Fruit fly (Drosophila melanogaster) whole organism, prepupa: ENCODE measurements around the gene CG4424.
A peak's percentile ranks its signal among the peaks of the same experiment; 100 is the strongest.

Experiments
- CG10631 ChIP-seq: fragments of 200-800 bp; sonication (Bioruptor generic); optimal IDR thresholded peaks from 2 replicates; lab custom pipeline; 2016; ENCODE audit warnings: missing biosample characterization, missing genetic modification characterization
- CG11762 ChIP-seq: fragments of 200-800 bp; sonication (Bioruptor generic); optimal IDR thresholded peaks from 3 replicates; lab custom pipeline; 2016; ENCODE audit warnings: missing biosample characterization, missing genetic modification characterization; ENCODE audit not compliant: insufficient read depth
- CG1621 ChIP-seq: fragments of 200-800 bp; sonication (Bioruptor generic); optimal IDR thresholded peaks from 3 replicates; lab custom pipeline; 2018; ENCODE audit warnings: missing biosample characterization, mild to moderate bottlenecking, missing genetic modification characterization
- CG31627 ChIP-seq: fragments of 200-800 bp; sonication (Bioruptor generic); optimal IDR thresholded peaks from 3 replicates; lab custom pipeline; 2016; ENCODE audit warnings: missing biosample characterization, missing genetic modification characterization
- CG32006 ChIP-seq: fragments of 200-800 bp; sonication (Bioruptor generic); optimal IDR thresholded peaks from 3 replicates; lab custom pipeline; 2017; ENCODE audit warnings: missing biosample characterization, mild to moderate bottlenecking, missing genetic modification characterization
- CG3919 ChIP-seq: fragments of 200-800 bp; sonication (Bioruptor generic); optimal IDR thresholded peaks from 3 replicates; lab custom pipeline; 2016; ENCODE audit warnings: missing biosample characterization, missing genetic modification characterization
- CG4318 ChIP-seq: fragments of 200-800 bp; sonication (Bioruptor generic); optimal IDR thresholded peaks from 3 replicates; lab custom pipeline; 2017; ENCODE audit warnings: missing biosample characterization, mild to moderate bottlenecking, missing genetic modification characterization
- CG6792 ChIP-seq: fragments of 200-800 bp; sonication (Bioruptor generic); optimal IDR thresholded peaks from 3 replicates; lab custom pipeline; 2016; ENCODE audit warnings: missing biosample characterization, missing genetic modification characterization
- CG6808 ChIP-seq: fragments of 200-800 bp; sonication (Bioruptor generic); optimal IDR thresholded peaks from 3 replicates; lab custom pipeline; 2017; ENCODE audit warnings: missing biosample characterization, missing genetic modification characterization, mild to moderate bottlenecking, moderate library complexity, missing genetic modification reagents
- CG8119 ChIP-seq: fragments of 200-800 bp; sonication (Bioruptor generic); IDR thresholded peaks from 3 replicates; pipeline ENCODE4 v1.3.6; 2022; ENCODE audit warnings: missing biosample characterization, missing genetic modification characterization
- CG8319 ChIP-seq: fragments of 200-800 bp; sonication (Bioruptor generic); optimal IDR thresholded peaks from 3 replicates; lab custom pipeline; 2016; ENCODE audit warnings: missing biosample characterization, missing genetic modification characterization
- Eip75B ChIP-seq: fragments of 200-800 bp; sonication (Bioruptor generic); optimal IDR thresholded peaks from 3 replicates; lab custom pipeline; 2016; ENCODE audit warnings: missing biosample characterization, missing genetic modification characterization
- Eip93F ChIP-seq: fragments of 200-800 bp; sonication (Bioruptor generic); optimal IDR thresholded peaks from 2 replicates; lab custom pipeline; 2016; ENCODE audit warnings: missing biosample characterization, mild to moderate bottlenecking, missing genetic modification characterization
- Gug ChIP-seq: fragments of 200-800 bp; sonication (Bioruptor generic); IDR thresholded peaks from 2 replicates; pipeline ENCODE4 v1.3.6; 2022; ENCODE audit warnings: missing biosample characterization, missing genetic modification characterization
- Hr4 ChIP-seq: fragments of 200-800 bp; sonication (Bioruptor generic); optimal IDR thresholded peaks from 3 replicates; lab custom pipeline; 2016; ENCODE audit warnings: missing biosample characterization, missing genetic modification characterization
- Smox ChIP-seq: fragments of 200-800 bp; sonication (Bioruptor generic); optimal IDR thresholded peaks from 3 replicates; lab custom pipeline; 2016; ENCODE audit warnings: missing biosample characterization, missing genetic modification characterization
- Sox15 ChIP-seq: fragments of 200-800 bp; sonication (Bioruptor generic); optimal IDR thresholded peaks from 3 replicates; lab custom pipeline; 2016; ENCODE audit warnings: missing biosample characterization, missing genetic modification characterization
- achi ChIP-seq: fragments of 200-800 bp; sonication (Bioruptor generic); optimal IDR thresholded peaks from 3 replicates; lab custom pipeline; 2016; ENCODE audit warnings: missing biosample characterization, missing genetic modification characterization
- cyc ChIP-seq: fragments of 200-800 bp; sonication (Bioruptor generic); optimal IDR thresholded peaks from 3 replicates; lab custom pipeline; 2016; ENCODE audit warnings: missing biosample characterization, missing genetic modification characterization
- dac ChIP-seq: fragments of 200-800 bp; sonication (Bioruptor generic); optimal IDR thresholded peaks from 2 replicates; lab custom pipeline; 2017; ENCODE audit warnings: missing biosample characterization, mild to moderate bottlenecking, missing genetic modification characterization
- fkh ChIP-seq: fragments of 200-800 bp; sonication (Bioruptor generic); optimal IDR thresholded peaks from 3 replicates; lab custom pipeline; 2017; ENCODE audit warnings: missing biosample characterization, mild to moderate bottlenecking, missing genetic modification characterization, moderate library complexity
- pdm3 ChIP-seq: fragments of 200-800 bp; sonication (Bioruptor generic); optimal IDR thresholded peaks from 3 replicates; lab custom pipeline; 2016; ENCODE audit warnings: missing biosample characterization, missing genetic modification characterization
- ss ChIP-seq, 2 experiments: fragments of 200-800 bp; sonication (Bioruptor generic); optimal IDR thresholded peaks; 2 replicates in 1 of 2; 3 replicates in 1 of 2; lab custom pipeline; 2017 to 2018; ENCODE audit warnings: mild to moderate bottlenecking in 2 of 2, missing biosample characterization in 2 of 2, missing genetic modification characterization in 2 of 2, moderate library complexity in 1 of 2
- svp ChIP-seq: fragments of 200-800 bp; sonication (Bioruptor generic); peaks from one replicate; lab custom pipeline; 2016; ENCODE audit warnings: missing biosample characterization, missing genetic modification characterization

CG4424 gene

DNA sequence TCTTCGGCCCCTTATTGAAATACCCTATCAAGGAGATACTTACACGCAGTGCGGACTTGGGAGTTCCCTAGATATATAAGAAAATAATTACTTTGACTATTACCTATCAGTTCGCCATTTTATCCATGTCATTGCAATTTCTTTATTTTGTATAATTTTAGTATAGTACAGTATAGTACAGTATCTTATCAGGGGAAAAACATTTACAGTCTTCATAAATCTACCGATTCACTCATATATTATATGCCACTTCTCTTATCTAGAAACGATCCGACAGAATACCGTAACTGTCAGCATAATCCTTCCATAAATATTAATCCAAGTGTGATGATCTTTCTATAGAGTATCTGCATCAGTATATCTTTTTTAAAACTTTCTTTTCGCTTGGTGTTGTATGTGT lies 31.4 kb downstream of the CG4424 start (continued):
- TF ChIP-seq pdm3 (GFP tag; lab: Kevin White, UChicago): peak; percentile 60
- TF ChIP-seq CG3919 (GFP tag; lab: Kevin White, UChicago): peak; percentile 31
- TF ChIP-seq cyc: no peak
- peak; percentile 82 for TF ChIP-seq CG32006 (GFP tag; lab: Kevin White, UChicago)
- TF ChIP-seq Hr4: peak; percentile 73
- no peak for TF ChIP-seq CG6808 (GFP tag; lab: Kevin White, UChicago)
- no peak for TF ChIP-seq CG1621 (tag; lab: Kevin White, UChicago)
- TF ChIP-seq ss (GFP tag; optimal IDR thresholded peaks at IDR 0.05; lab: Kevin White, UChicago): no peak
- TF ChIP-seq Eip93F: no peak
- TF ChIP-seq Sox15: no peak
- peak; percentile 12 for TF ChIP-seq Eip75B (GFP tag; lab: Kevin White, UChicago)
- TF ChIP-seq CG10631 (GFP tag; lab: Kevin White, UChicago): peak; percentile 42
- TF ChIP-seq dac (GFP tag; lab: Kevin White, UChicago): peak; percentile 7
- TF ChIP-seq fkh (GFP tag; lab: Kevin White, UChicago): no peak
- TF ChIP-seq Gug (GFP tag; lab: Robert Waterston, UW): no peak
- TF ChIP-seq svp: peak; percentile 17
- TF ChIP-seq CG4318: peak; percentile 65
- TF ChIP-seq CG8319: no peak
- no peak for TF ChIP-seq CG11762

- no peak for TF ChIP-seq Eip75B (GFP tag; lab: Kevin White, UChicago)
- no peak for TF ChIP-seq achi
- TF ChIP-seq svp: no peak
- TF ChIP-seq Eip93F: no peak
- TF ChIP-seq fkh (GFP tag; lab: Kevin White, UChicago): peak; percentile 54
- TF ChIP-seq, all 60 proteins: peak for 1
Measured at dm6 chr3R:19995408-19995807, 32.4 kb downstream of the CG4424 start.

DNA sequence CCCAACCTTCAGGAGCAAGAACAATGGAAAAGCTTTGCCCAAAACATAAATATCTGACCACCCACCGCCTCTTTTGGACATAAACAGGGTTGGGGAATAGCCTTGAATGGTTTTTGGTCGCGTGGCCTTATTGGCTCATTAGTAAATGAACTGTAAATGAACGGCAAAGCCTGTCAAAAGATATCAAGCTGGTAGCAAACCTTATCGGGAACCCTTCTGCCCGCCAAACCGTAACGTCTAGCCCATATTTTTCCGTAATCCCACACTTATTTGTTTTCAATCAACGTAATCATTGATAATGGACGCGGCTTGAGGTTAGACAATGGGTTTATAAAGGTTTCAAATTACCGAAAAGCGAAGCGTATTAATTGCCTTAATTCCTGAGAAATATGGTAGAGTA lies 42.5 kb downstream of the CG4424 start:
- no peak for TF ChIP-seq CG31627 (GFP tag; lab: Kevin White, UChicago)
- no peak for TF ChIP-seq Smox (GFP tag; lab: Kevin White, UChicago)
- TF ChIP-seq achi: no peak
- no peak for TF ChIP-seq CG6792 (GFP tag; lab: Kevin White, UChicago)
- no peak for TF ChIP-seq CG8119 (GFP tag; lab: Robert Waterston, UW)
